Worm (Caenorhabditis elegans) whole organism, L3 larva: Measurements from ENCODE around the gene denn-4.

Source experiments
- ama-1 ChIP-seq: fragments of 150-350 bp; optimal IDR thresholded peaks from 2 replicates; lab custom pipeline; 2018
- elt-3 ChIP-seq, 3 experiments: fragments of 150-350 bp in 1 of 3; sonication (generic microtip) in 2 of 3; optimal IDR thresholded peaks; 2 replicates in 2 of 3; 4 replicates in 1 of 3; lab custom pipeline; 2014 to 2017; ENCODE audit warnings: missing biosample characterization in 3 of 3, missing genetic modification characterization in 3 of 3
- nhr-77 ChIP-seq: fragments of 150-350 bp; optimal IDR thresholded peaks from 2 replicates; lab custom pipeline; 2014; ENCODE audit warnings: missing biosample characterization, missing genetic modification characterization
- pha-4 ChIP-seq: fragments of 150-350 bp; optimal IDR thresholded peaks from 2 replicates; lab custom pipeline; 2014; ENCODE audit warnings: missing biosample characterization, missing genetic modification reagents, missing genetic modification characterization
- skn-1 ChIP-seq: fragments of 150-350 bp; optimal IDR thresholded peaks from 2 replicates; lab custom pipeline; 2014; ENCODE audit warnings: missing biosample characterization, missing genetic modification characterization
- snpc-4 ChIP-seq: fragments of 150-350 bp; optimal IDR thresholded peaks from 2 replicates; lab custom pipeline; 2014; ENCODE audit warnings: missing biosample characterization, missing genetic modification characterization
- unc-39 ChIP-seq: sonication (generic microtip); optimal IDR thresholded peaks from 4 replicates; lab custom pipeline; 2017; ENCODE audit warnings: missing biosample characterization, missing genetic modification characterization
- unc-62 ChIP-seq: fragments of 150-350 bp; sonication (generic microtip); optimal IDR thresholded peaks from 4 replicates; lab custom pipeline; 2014; ENCODE audit warnings: missing biosample characterization, missing genetic modification reagents, missing genetic modification characterization

DNA sequence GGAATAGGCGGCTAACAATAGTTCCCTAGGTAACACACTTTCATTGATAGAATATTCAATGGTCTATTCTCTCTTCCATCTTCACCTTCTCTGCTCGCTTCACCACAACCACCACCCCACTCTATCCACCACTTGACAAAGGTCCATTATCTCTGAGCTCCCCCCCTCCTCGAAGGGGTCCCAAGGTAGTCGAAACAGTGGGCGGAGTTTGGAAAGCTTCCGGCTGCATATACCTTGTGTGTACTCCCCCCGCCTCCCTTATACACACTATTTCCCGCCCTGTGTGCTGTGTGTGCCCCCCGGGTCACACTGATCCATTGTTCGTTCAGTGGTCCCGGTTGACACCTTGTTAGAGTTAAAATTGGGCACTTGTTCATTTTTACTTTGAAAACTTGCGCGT is 15.3 kb upstream of the denn-4 start:
- no peak for TF ChIP-seq elt-3 (tag; optimal IDR thresholded peaks at IDR 0.05; lab: Kevin White, UChicago)
- no peak for TF ChIP-seq unc-62 (GFP tag; lab: Kevin White, UChicago)
- TF ChIP-seq nhr-77 (tag; lab: Kevin White, UChicago), result no peak
- no peak for TF ChIP-seq unc-39 (tag; lab: Kevin White, UChicago)
- TF ChIP-seq ama-1 (lab: Kevin White, UChicago), result no peak
- no peak for TF ChIP-seq snpc-4
- TF ChIP-seq skn-1, result no peak
- no peak for TF ChIP-seq pha-4 (tag; lab: Kevin White, UChicago)
